Worm (Caenorhabditis elegans) whole organism, L2 larva: ENCODE results near the gene dpff-1.

Experiments used
- C34F6.9 ChIP-seq: fragments of 150-350 bp; optimal IDR thresholded peaks from 2 replicates; lab custom pipeline; 2014; ENCODE audit warnings: missing biosample characterization, missing genetic modification characterization
- R02D3.7 ChIP-seq: fragments of 150-350 bp; optimal IDR thresholded peaks from 2 replicates; lab custom pipeline; 2014; ENCODE audit warnings: missing biosample characterization, missing genetic modification characterization
- Y55F3AM.14 ChIP-seq: fragments of 200-800 bp; sonication (Bioruptor generic); optimal IDR thresholded peaks from 2 replicates; lab custom pipeline; 2018; ENCODE audit warnings: mild to moderate bottlenecking, missing genetic modification characterization, missing compliant biosample characterization
- ZK546.5 ChIP-seq: sonication (generic microtip); optimal IDR thresholded peaks from 2 replicates; lab custom pipeline; 2017; ENCODE audit warnings: missing biosample characterization, missing genetic modification characterization
- alr-1 ChIP-seq: fragments of 150-350 bp; optimal IDR thresholded peaks from 2 replicates; lab custom pipeline; 2014; ENCODE audit warnings: missing biosample characterization, missing genetic modification characterization
- aly-2 ChIP-seq: fragments of 150-350 bp; optimal IDR thresholded peaks from 2 replicates; lab custom pipeline; 2014; ENCODE audit warnings: missing biosample characterization, missing genetic modification characterization
- ama-1 ChIP-seq: fragments of 150-350 bp; optimal IDR thresholded peaks from 2 replicates; lab custom pipeline; 2018; ENCODE audit warnings: inconsistent platforms
- blmp-1 ChIP-seq: sonication (generic microtip); optimal IDR thresholded peaks from 2 replicates; lab custom pipeline; 2017; ENCODE audit warnings: missing genetic modification characterization, mild to moderate bottlenecking, missing compliant biosample characterization, antibody characterized with exemption, moderate library complexity; ENCODE audit not compliant: insufficient read depth
- ceh-16 ChIP-seq: fragments of 150-350 bp; optimal IDR thresholded peaks from 2 replicates; lab custom pipeline; 2014; ENCODE audit warnings: missing biosample characterization, missing genetic modification characterization
- ceh-82 ChIP-seq: fragments of 150-350 bp; optimal IDR thresholded peaks from 2 replicates; lab custom pipeline; 2014; ENCODE audit warnings: missing biosample characterization, missing genetic modification characterization
- crh-2 ChIP-seq: sonication (generic microtip); optimal IDR thresholded peaks from 2 replicates; lab custom pipeline; 2017; ENCODE audit warnings: missing biosample characterization, missing genetic modification characterization
- dmd-4 ChIP-seq: sonication (generic microtip); optimal IDR thresholded peaks from 2 replicates; lab custom pipeline; 2017; ENCODE audit warnings: missing biosample characterization, missing genetic modification characterization
- egl-27 ChIP-seq: sonication (generic microtip); optimal IDR thresholded peaks from 3 replicates; lab custom pipeline; 2017; ENCODE audit warnings: missing biosample characterization, missing genetic modification reagents, missing genetic modification characterization
- elt-1 ChIP-seq: fragments of 150-350 bp; optimal IDR thresholded peaks from 2 replicates; lab custom pipeline; 2014; ENCODE audit warnings: missing biosample characterization, missing genetic modification characterization
- elt-3 ChIP-seq: sonication (generic microtip); optimal IDR thresholded peaks from 2 replicates; lab custom pipeline; 2017; ENCODE audit warnings: missing biosample characterization, missing genetic modification characterization
- fos-1 ChIP-seq: fragments of 150-350 bp; optimal IDR thresholded peaks from 2 replicates; lab custom pipeline; 2014; ENCODE audit warnings: missing biosample characterization, missing genetic modification characterization
- gmeb-1 ChIP-seq: fragments of 150-350 bp; optimal IDR thresholded peaks from 2 replicates; lab custom pipeline; 2014; ENCODE audit warnings: missing biosample characterization, missing genetic modification characterization
- lin-11 ChIP-seq: fragments of 150-350 bp; sonication (generic microtip); optimal IDR thresholded peaks from 2 replicates; lab custom pipeline; 2014; ENCODE audit warnings: missing biosample characterization, missing genetic modification characterization, inconsistent platforms, mixed read lengths
- lin-13 ChIP-seq: fragments of 150-350 bp; optimal IDR thresholded peaks from 2 replicates; lab custom pipeline; 2014; ENCODE audit warnings: missing biosample characterization, missing genetic modification reagents, missing genetic modification characterization
- lin-39 ChIP-seq: fragments of 150-350 bp; optimal IDR thresholded peaks from 2 replicates; lab custom pipeline; 2014; ENCODE audit warnings: missing biosample characterization, missing genetic modification reagents, missing genetic modification characterization
- lsy-2 ChIP-seq, 2 experiments: fragments of 150-350 bp in 1 of 2; sonication (generic microtip) in 1 of 2; optimal IDR thresholded peaks; 2 replicates each; lab custom pipeline; 2014 to 2017; ENCODE audit warnings: missing biosample characterization in 2 of 2, missing genetic modification characterization in 2 of 2
- mab-5 ChIP-seq: fragments of 150-350 bp; optimal IDR thresholded peaks from 2 replicates; lab custom pipeline; 2014; ENCODE audit warnings: missing biosample characterization, missing genetic modification characterization
- mbf-1 ChIP-seq: sonication (generic microtip); optimal IDR thresholded peaks from 2 replicates; lab custom pipeline; 2017; ENCODE audit warnings: missing biosample characterization, missing genetic modification characterization
- mdl-1 ChIP-seq, 2 experiments: fragments of 150-350 bp in 1 of 2; sonication (generic microtip) in 1 of 2; optimal IDR thresholded peaks; 2 replicates each; lab custom pipeline; 2017; ENCODE audit warnings: missing biosample characterization in 2 of 2, missing genetic modification characterization in 2 of 2
- nhr-10 ChIP-seq: sonication (generic microtip); optimal IDR thresholded peaks from 2 replicates; lab custom pipeline; 2017; ENCODE audit warnings: missing biosample characterization, missing genetic modification characterization
- nhr-11 ChIP-seq: fragments of 150-350 bp; optimal IDR thresholded peaks from 2 replicates; lab custom pipeline; 2014; ENCODE audit warnings: missing biosample characterization, missing genetic modification characterization
- nhr-12 ChIP-seq: fragments of 150-350 bp; optimal IDR thresholded peaks from 2 replicates; lab custom pipeline; 2014; ENCODE audit warnings: missing biosample characterization, missing genetic modification characterization
- nhr-129 ChIP-seq: fragments of 150-350 bp; optimal IDR thresholded peaks from 2 replicates; lab custom pipeline; 2014; ENCODE audit warnings: missing biosample characterization, missing genetic modification characterization
- nhr-21 ChIP-seq: fragments of 150-350 bp; optimal IDR thresholded peaks from 2 replicates; lab custom pipeline; 2014; ENCODE audit warnings: missing biosample characterization, missing genetic modification characterization
- nhr-23 ChIP-seq: fragments of 150-350 bp; optimal IDR thresholded peaks from 2 replicates; lab custom pipeline; 2014; ENCODE audit warnings: missing biosample characterization, missing genetic modification reagents, missing genetic modification characterization
- nhr-237 ChIP-seq: fragments of 150-350 bp; optimal IDR thresholded peaks from 2 replicates; lab custom pipeline; 2014; ENCODE audit warnings: missing biosample characterization, missing genetic modification characterization
- nhr-25 ChIP-seq: fragments of 150-350 bp; sonication (generic microtip); optimal IDR thresholded peaks from 3 replicates; lab custom pipeline; 2014; ENCODE audit warnings: missing biosample characterization, missing genetic modification characterization
- nhr-6 ChIP-seq: fragments of 150-350 bp; optimal IDR thresholded peaks from 2 replicates; lab custom pipeline; 2014; ENCODE audit warnings: missing biosample characterization, missing genetic modification characterization
- nhr-77 ChIP-seq: fragments of 150-350 bp; optimal IDR thresholded peaks from 2 replicates; lab custom pipeline; 2014; ENCODE audit warnings: missing biosample characterization, missing genetic modification characterization
- peb-1 ChIP-seq: fragments of 150-350 bp; optimal IDR thresholded peaks from 2 replicates; lab custom pipeline; 2014; ENCODE audit warnings: missing biosample characterization, missing genetic modification characterization
- sem-4 ChIP-seq: fragments of 150-350 bp; optimal IDR thresholded peaks from 2 replicates; lab custom pipeline; 2014; ENCODE audit warnings: missing biosample characterization, missing genetic modification reagents, missing genetic modification characterization
- skn-1 ChIP-seq: sonication (generic microtip); optimal IDR thresholded peaks from 2 replicates; lab custom pipeline; 2017; ENCODE audit warnings: missing biosample characterization, missing genetic modification characterization
- sma-3 ChIP-seq: sonication (generic microtip); optimal IDR thresholded peaks from 2 replicates; lab custom pipeline; 2016; ENCODE audit warnings: missing genetic modification reagents, missing genetic modification characterization, missing compliant biosample characterization
- sma-9 ChIP-seq, 2 experiments: fragments of 150-350 bp in 1 of 2; sonication (generic microtip) in 1 of 2; optimal IDR thresholded peaks; 2 replicates each; lab custom pipeline; 2014 to 2016; ENCODE audit warnings: missing genetic modification characterization in 2 of 2, mild to moderate bottlenecking in 1 of 2, missing biosample characterization in 1 of 2, missing compliant biosample characterization in 1 of 2, missing genetic modification reagents in 1 of 2, moderate library complexity in 1 of 2
- snpc-4 ChIP-seq: fragments of 150-350 bp; optimal IDR thresholded peaks from 2 replicates; lab custom pipeline; 2014; ENCODE audit warnings: missing biosample characterization, missing genetic modification characterization
- unc-39 ChIP-seq: fragments of 150-350 bp; optimal IDR thresholded peaks from 2 replicates; lab custom pipeline; 2014; ENCODE audit warnings: missing biosample characterization, missing genetic modification characterization
- unc-62 ChIP-seq: fragments of 150-350 bp; optimal IDR thresholded peaks from 2 replicates; lab custom pipeline; 2014; ENCODE audit warnings: missing biosample characterization, missing genetic modification reagents, missing genetic modification characterization
- zag-1 ChIP-seq: fragments of 150-350 bp; optimal IDR thresholded peaks from 2 replicates; lab custom pipeline; 2014; ENCODE audit warnings: missing biosample characterization, missing genetic modification characterization
- ztf-1 ChIP-seq: fragments of 200-800 bp; sonication (Bioruptor generic); conservative IDR thresholded peaks from 2 replicates; pipeline ENCODE4 v1.3.6; 2022; ENCODE audit warnings: missing genetic modification characterization, missing compliant biosample characterization
- ztf-11 ChIP-seq: sonication (generic microtip); optimal IDR thresholded peaks from 2 replicates; lab custom pipeline; 2017; ENCODE audit warnings: missing biosample characterization, missing genetic modification characterization
- ztf-4 ChIP-seq: fragments of 150-350 bp; optimal IDR thresholded peaks from 2 replicates; lab custom pipeline; 2014; ENCODE audit warnings: missing biosample characterization, missing genetic modification characterization

The dpff-1 gene

DNA sequence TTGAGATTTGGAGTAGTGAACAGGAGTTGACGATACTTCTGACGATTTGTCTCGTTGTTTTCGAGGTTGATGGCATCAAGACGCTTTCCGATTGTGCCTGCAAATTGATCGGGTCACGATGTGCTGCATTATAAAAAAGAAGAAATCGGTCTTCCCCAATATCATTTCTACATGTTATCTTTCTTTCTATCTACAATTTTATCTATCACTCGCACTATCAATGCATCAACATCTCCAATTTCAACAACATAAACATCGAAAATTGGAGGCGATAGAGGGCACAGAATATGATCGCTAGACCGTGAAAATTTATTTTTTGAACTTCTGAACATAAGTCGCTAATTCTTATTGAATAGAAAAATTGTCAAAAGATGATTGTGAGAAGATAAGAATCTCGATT, 30.4 kb downstream of the dpff-1 start:
- peak; percentile 5 for TF ChIP-seq lin-13 (GFP tag; lab: Kevin White, UChicago)
- TF ChIP-seq skn-1 (tag; lab: Kevin White, UChicago) = no peak
- no peak for TF ChIP-seq lin-39 (tag; lab: Kevin White, UChicago)
- no peak for TF ChIP-seq ama-1

DNA sequence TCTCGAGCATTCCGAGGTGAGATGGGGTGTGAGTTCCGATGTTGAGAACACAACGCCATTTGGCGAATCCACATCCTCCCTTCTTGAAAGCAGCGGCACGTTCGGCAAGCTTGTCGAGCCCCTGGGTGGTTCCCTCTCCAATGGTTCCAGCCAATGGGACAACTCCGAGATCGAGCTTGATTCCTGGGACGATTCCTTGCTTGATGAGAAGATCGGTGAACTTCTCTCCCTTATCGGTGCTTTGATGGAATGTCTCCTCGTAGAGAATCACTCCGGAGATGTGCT, 30.8 kb downstream of the dpff-1 start:
- TF ChIP-seq nhr-25 = no peak
- no peak for TF ChIP-seq ztf-1 (GFP tag; lab: Robert Waterston, UW)
- TF ChIP-seq peb-1 = no peak
- TF ChIP-seq blmp-1 (tag; lab: Kevin White, UChicago) = no peak
- no peak for TF ChIP-seq crh-2
- no peak for TF ChIP-seq lsy-2 (tag; optimal IDR thresholded peaks at IDR 0.05; lab: Kevin White, UChicago)
- TF ChIP-seq R02D3.7 (tag; lab: Kevin White, UChicago) = no peak
- TF ChIP-seq ceh-82 (tag; lab: Kevin White, UChicago) = no peak
- TF ChIP-seq sem-4 (tag; lab: Kevin White, UChicago) = no peak
- TF ChIP-seq sma-9 (GFP tag; optimal IDR thresholded peaks at IDR 0.05; lab: Kevin White, UChicago) = no peak
- no peak for TF ChIP-seq sma-9 (tag; optimal IDR thresholded peaks at IDR 0.05; lab: Kevin White, UChicago)
- no peak for TF ChIP-seq fos-1
- no peak for TF ChIP-seq ztf-4
- TF ChIP-seq egl-27 (tag; lab: Kevin White, UChicago) = no peak
- no peak for TF ChIP-seq lin-13 (GFP tag; lab: Kevin White, UChicago)

DNA sequence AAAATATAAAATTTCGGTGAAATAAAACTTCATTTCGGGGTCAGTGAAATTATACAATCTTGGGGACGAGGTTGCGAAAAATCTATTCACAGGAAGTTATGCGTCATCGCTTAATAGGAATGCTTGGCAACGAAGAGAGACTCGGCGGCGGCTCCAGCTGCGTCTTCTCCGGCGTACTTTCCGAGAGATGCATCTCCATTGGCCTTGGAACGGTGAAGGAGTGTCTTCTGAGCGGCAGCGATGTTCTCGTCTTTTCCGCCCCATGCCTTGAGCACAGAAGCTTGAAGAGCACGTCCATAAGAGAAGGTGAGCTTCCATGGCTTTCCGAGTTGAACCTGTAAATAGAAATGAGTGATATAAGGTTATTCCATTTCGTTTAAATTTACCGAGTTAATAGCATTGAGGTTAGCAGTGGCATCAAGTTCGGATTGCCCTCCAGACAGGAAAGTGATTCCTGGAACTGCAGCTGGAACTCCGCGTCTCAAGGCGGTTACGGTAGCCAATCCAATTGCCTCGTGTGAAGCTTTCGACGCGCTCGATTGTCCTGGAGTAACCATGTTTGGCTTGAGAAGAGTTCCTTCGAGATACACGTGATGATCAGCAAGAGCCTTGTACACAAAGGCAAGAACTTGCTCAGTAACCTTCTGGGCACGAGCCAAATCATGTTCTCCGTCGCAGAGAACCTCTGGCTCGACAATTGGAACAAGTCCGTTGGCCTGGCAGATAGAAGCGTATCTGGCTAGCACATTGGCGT, 31.3 kb downstream of the dpff-1 start:
- TF ChIP-seq nhr-129 (tag; lab: Kevin White, UChicago) (peak; percentile 6), nhr-237 (tag; lab: Kevin White, UChicago) (no peak)

ce11 chrIII:5874263-5874662, 31.9 kb downstream of the dpff-1 start:
- TF ChIP-seq alr-1 (no peak), lin-11 (tag; lab: Kevin White, UChicago) (no peak), ztf-11 (no peak), snpc-4 (tag; lab: Kevin White, UChicago) (no peak), lsy-2 (tag; optimal IDR thresholded peaks at IDR 0.05; lab: Kevin White, UChicago) (peak in 1 of 2 experiments; percentile 56), sma-3 (GFP tag; lab: Kevin White, UChicago) (peak; percentile 79), nhr-21 (tag; lab: Kevin White, UChicago) (peak; percentile 96), sem-4 (tag; lab: Kevin White, UChicago) (no peak), ZK546.5 (tag; lab: Kevin White, UChicago) (no peak), blmp-1 (tag; lab: Kevin White, UChicago) (peak; percentile 65), mdl-1 (tag; optimal IDR thresholded peaks at IDR 0.05; lab: Kevin White, UChicago) (peak in 1 of 2 experiments; percentile 42), unc-62 (GFP tag; lab: Kevin White, UChicago) (peak; percentile 34), nhr-23 (tag; lab: Kevin White, UChicago) (no peak), nhr-77 (tag; lab: Kevin White, UChicago) (no peak), lin-39 (tag; lab: Kevin White, UChicago) (no peak), crh-2 (peak; percentile 71), elt-1 (no peak), nhr-12 (tag; lab: Kevin White, UChicago) (no peak), unc-39 (tag; lab: Kevin White, UChicago) (no peak), aly-2 (no peak), mbf-1 (no peak), nhr-11 (tag; lab: Kevin White, UChicago) (no peak), C34F6.9 (no peak), nhr-10 (tag; lab: Kevin White, UChicago) (no peak), ztf-1 (GFP tag; lab: Robert Waterston, UW) (no peak), fos-1 (peak; percentile 42), nhr-237 (tag; lab: Kevin White, UChicago) (no peak), nhr-129 (tag; lab: Kevin White, UChicago) (peak; percentile 77), dmd-4 (tag; lab: Kevin White, UChicago) (no peak), nhr-25 (peak; percentile 56), elt-3 (tag; lab: Kevin White, UChicago) (no peak), nhr-6 (tag; lab: Kevin White, UChicago) (peak; percentile 31), sma-9 (GFP tag; optimal IDR thresholded peaks at IDR 0.05; lab: Kevin White, UChicago) (peak; percentile 74), sma-9 (tag; optimal IDR thresholded peaks at IDR 0.05; lab: Kevin White, UChicago) (no peak), mab-5 (tag; lab: Kevin White, UChicago) (no peak), lin-13 (GFP tag; lab: Kevin White, UChicago) (peak; percentile 15), Y55F3AM.14 (GFP tag; lab: Kevin White, UChicago) (no peak), R02D3.7 (tag; lab: Kevin White, UChicago) (no peak), zag-1 (tag; lab: Kevin White, UChicago) (no peak), ceh-16 (tag; lab: Kevin White, UChicago) (no peak), gmeb-1 (peak; percentile 68)
